Fruit fly (Drosophila melanogaster) whole organism, embryonic: ENCODE measurements around the gene CG17777.

Source experiments
- CG2199 ChIP-seq: fragments of 200-800 bp; sonication (Bioruptor generic); IDR thresholded peaks from 3 replicates; pipeline ENCODE4 v1.3.6; 2022; ENCODE audit warnings: missing biosample characterization, missing genetic modification characterization
- CG2875 ChIP-seq: fragments of 200-800 bp; sonication (Bioruptor generic); optimal IDR thresholded peaks from 2 replicates; lab custom pipeline; 2017; ENCODE audit warnings: missing biosample characterization, mild to moderate bottlenecking, missing genetic modification characterization, missing genetic modification reagents
- CG4820 ChIP-seq: fragments of 200-800 bp; sonication (Bioruptor generic); optimal IDR thresholded peaks from 3 replicates; lab custom pipeline; 2016; ENCODE audit warnings: missing biosample characterization, missing genetic modification characterization
- Dll ChIP-seq: fragments of 200-800 bp; sonication (Bioruptor generic); IDR thresholded peaks from 4 replicates; pipeline ENCODE4 v1.3.6; 2022; ENCODE audit warnings: missing biosample characterization, missing genetic modification characterization; ENCODE audit not compliant: partially characterized antibody
- H15 ChIP-seq: fragments of 200-800 bp; sonication (Bioruptor generic); IDR thresholded peaks from 3 replicates; pipeline ENCODE4 v1.3.6; 2022; ENCODE audit warnings: missing biosample characterization, missing genetic modification characterization
- Lim3 ChIP-seq: fragments of 200-800 bp; sonication (Bioruptor generic); IDR thresholded peaks from 2 replicates; pipeline ENCODE4 v1.3.6; 2022; ENCODE audit warnings: missing biosample characterization, missing genetic modification characterization
- gcm ChIP-seq: fragments of 200-800 bp; sonication (Bioruptor generic); optimal IDR thresholded peaks from 2 replicates; lab custom pipeline; 2019; ENCODE audit warnings: missing biosample characterization, mild to moderate bottlenecking, missing genetic modification characterization, moderate library complexity
- nerfin-1 ChIP-seq: fragments of 200-800 bp; sonication (Bioruptor generic); optimal IDR thresholded peaks from 3 replicates; lab custom pipeline; 2019; ENCODE audit warnings: missing biosample characterization, mild to moderate bottlenecking, missing genetic modification characterization, moderate library complexity
- scrt ChIP-seq: fragments of 200-800 bp; sonication (Bioruptor generic); optimal IDR thresholded peaks from 2 replicates; lab custom pipeline; 2018; ENCODE audit warnings: missing biosample characterization, mild to moderate bottlenecking, missing genetic modification characterization, moderate library complexity
- tll ChIP-seq, 2 experiments: fragments of 200-800 bp in 1 of 2; fragments of >200 bp in 1 of 2; sonication (Bioruptor generic) in 1 of 2; optimal IDR thresholded peaks; 2 replicates each; lab custom pipeline; 2017 to 2019; ENCODE audit warnings: missing biosample characterization in 2 of 2, missing genetic modification characterization in 2 of 2, mild to moderate bottlenecking in 1 of 2, moderate library complexity in 1 of 2

dm6 chrX:2180750-2181261 lies 5.8 kb upstream of the CG17777 start, which contains the start of gene pn:
- TF ChIP-seq Dll (GFP tag; lab: Robert Waterston, UW) (peak; percentile 55; the same call in 2 of the 4 replicates), gcm (GFP tag; lab: Kevin White, UChicago) (no peak), CG2199 (no peak), H15 (GFP tag; lab: Robert Waterston, UW) (no peak), CG2875 (no peak), tll (GFP tag; optimal IDR thresholded peaks at IDR 0.05; lab: Kevin White, UChicago) (no peak), CG4820 (GFP tag; lab: Kevin White, UChicago) (no peak), scrt (GFP tag; lab: Kevin White, UChicago) (no peak), nerfin-1 (tag; lab: Kevin White, UChicago) (no peak), Lim3 (GFP tag; lab: Robert Waterston, UW) (no peak)
